Worm (Caenorhabditis elegans): ENCODE measurements around the gene H04D03.4.

The H04D03.4 gene

ce11 chrIII:10432104-10432503 lies 18.8 kb downstream of the H04D03.4 start:
- no peak for TF ChIP-seq daf-16 (GFP tag; optimal IDR thresholded peaks at IDR 0.05)
- TF ChIP-seq daf-16 (tag; optimal IDR thresholded peaks at IDR 0.05): peak; percentile 18
- TF ChIP-seq F26F4.8 (GFP tag; conservative IDR thresholded peaks at IDR 0.05): no peak
- no peak for TF ChIP-seq D1046.2 (GFP tag; IDR thresholded peaks at IDR 0.05)
- peak; percentile 41 for TF ChIP-seq nhr-11 (tag; optimal IDR thresholded peaks at IDR 0.05)
- TF ChIP-seq rbr-2 (tag; optimal IDR thresholded peaks at IDR 0.05): peak; percentile 13
- peak in 1 of 2 experiments; percentile 18 for TF ChIP-seq unc-62 (GFP tag; optimal IDR thresholded peaks at IDR 0.05 in 1 of 2)
- no peak for TF ChIP-seq unc-62 (tag; optimal IDR thresholded peaks at IDR 0.05)
- TF ChIP-seq mdl-1 (tag; optimal IDR thresholded peaks at IDR 0.05): no peak
- TF ChIP-seq ceh-44 (GFP tag; IDR thresholded peaks at IDR 0.05): peak; percentile 52; the same call in 1 of the 2 replicates
- peak in 1 of 2 experiments; percentile 20 for TF ChIP-seq lsy-2 (tag; optimal IDR thresholded peaks at IDR 0.05)
- TF ChIP-seq dmd-9 (GFP tag; IDR thresholded peaks at IDR 0.05): 0 out of 2 replicates have a peak, but pooled peaks have one; percentile 28
- TF ChIP-seq ceh-32 (tag; optimal IDR thresholded peaks at IDR 0.05; ENCODE audit: poor library complexity): no peak
- 0 out of 2 replicates have a peak, but pooled peaks have one; percentile 66 for TF ChIP-seq egl-43 (GFP tag; IDR thresholded peaks at IDR 0.05)

- TF ChIP-seq mep-1 (tag; optimal IDR thresholded peaks at IDR 0.05): no peak
Measured at ce11 chrIII:10427882-10428281, 23.0 kb downstream of the H04D03.4 start, which contains the start of gene prp-3. Gene prp-3, minus strand, starts transcription at chrIII:10427982.

- no peak for TF ChIP-seq sdz-12 (GFP tag; optimal IDR thresholded peaks at IDR 0.05)
- TF ChIP-seq egl-43 (GFP tag; IDR thresholded peaks at IDR 0.05): no peak
- no peak for TF ChIP-seq pqm-1 (tag; optimal IDR thresholded peaks at IDR 0.05)
- no peak for TF ChIP-seq tag-97 (GFP tag; IDR thresholded peaks at IDR 0.05)
- no peak for TF ChIP-seq T20F7.1 (GFP tag; optimal IDR thresholded peaks at IDR 0.05)
- TF ChIP-seq T26A8.4 (GFP tag; IDR thresholded peaks at IDR 0.05): no peak
- no peak for TF ChIP-seq dmd-8 (GFP tag; IDR thresholded peaks at IDR 0.05)
- TF ChIP-seq tra-1 (GFP tag; IDR thresholded peaks at IDR 0.05): no peak
- TF ChIP-seq saeg-2 (GFP tag; IDR thresholded peaks at IDR 0.05): no peak
- no peak for TF ChIP-seq nhr-102 (tag; optimal IDR thresholded peaks at IDR 0.05)
- no peak for TF ChIP-seq ctbp-1 (GFP tag; IDR thresholded peaks at IDR 0.05)
- no peak for TF ChIP-seq lin-15B (tag; optimal IDR thresholded peaks at IDR 0.05)
Measured at ce11 chrIII:10423906-10424305, 27.0 kb downstream of the H04D03.4 start, which contains the start of gene M03C11.6. Gene M03C11.6, minus strand, starts transcription at chrIII:10424006.

DNA sequence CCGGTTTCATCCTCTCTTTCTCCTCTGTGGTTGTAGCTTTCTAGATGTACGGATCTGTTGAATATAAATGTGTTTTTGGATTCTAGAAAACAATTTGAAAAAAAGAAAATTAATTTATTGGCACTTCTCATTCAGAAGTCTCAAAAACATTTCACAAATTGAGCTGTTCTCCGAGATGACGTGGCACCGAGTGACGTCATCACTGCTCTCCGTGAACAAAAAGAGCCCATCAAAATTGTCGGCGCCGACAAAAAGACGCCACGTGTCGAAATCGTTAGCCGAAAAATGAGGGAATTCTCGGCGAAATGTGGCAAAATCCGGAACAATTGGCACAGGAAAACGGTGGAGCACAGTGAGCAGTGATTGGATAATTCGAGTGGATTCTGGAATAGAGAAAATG lies 29.2 kb downstream of the H04D03.4 start:
- TF ChIP-seq dmd-9 (GFP tag; IDR thresholded peaks at IDR 0.05) (no peak), lin-38 (GFP tag; IDR thresholded peaks at IDR 0.05) (no peak), dve-1 (tag; optimal IDR thresholded peaks at IDR 0.05; ENCODE audit: insufficient read depth) (no peak), mep-1 (tag; optimal IDR thresholded peaks at IDR 0.05) (no peak), tra-1 (GFP tag; IDR thresholded peaks at IDR 0.05) (no peak), nhr-28 (tag; optimal IDR thresholded peaks at IDR 0.05) (no peak), hlh-30 (tag; optimal IDR thresholded peaks at IDR 0.05; ENCODE audit: insufficient read depth) (no peak), tag-97 (GFP tag; IDR thresholded peaks at IDR 0.05) (no peak), ZK337.2 (GFP tag; IDR thresholded peaks at IDR 0.05) (no peak), nhr-76 (tag; optimal IDR thresholded peaks at IDR 0.05) (no peak), hif-1 (tag; optimal IDR thresholded peaks at IDR 0.05) (no peak), zfp-2 (tag; optimal IDR thresholded peaks at IDR 0.05) (no peak), fkh-10 (GFP tag; optimal IDR thresholded peaks at IDR 0.05) (no peak), gei-8 (GFP tag; optimal IDR thresholded peaks at IDR 0.05) (no peak), snpc-4 (tag; optimal IDR thresholded peaks at IDR 0.05) (no peak), nhr-77 (tag; optimal IDR thresholded peaks at IDR 0.05) (no peak), unc-39 (tag; optimal IDR thresholded peaks at IDR 0.05) (no peak), Y5F2A.4 (GFP tag; optimal IDR thresholded peaks at IDR 0.05) (no peak)

Measured in whole organism, L4 larva.